Worm (Caenorhabditis elegans) whole organism, young adult: ENCODE data around the gene tpan-1.
A peak's percentile ranks its signal among the peaks of the same experiment; 100 is the strongest.

Experiments
- B0261.1 ChIP-seq: sonication (generic microtip); optimal IDR thresholded peaks from 2 replicates; lab custom pipeline; 2016; ENCODE audit warnings: mild to moderate bottlenecking, missing genetic modification characterization, moderate library complexity, missing compliant biosample characterization
- F22D6.2 ChIP-seq: sonication (generic microtip); optimal IDR thresholded peaks from 2 replicates; lab custom pipeline; 2016; ENCODE audit warnings: mild to moderate bottlenecking, missing genetic modification characterization, missing compliant biosample characterization
- F49E8.2 ChIP-seq: sonication (generic microtip); optimal IDR thresholded peaks from 3 replicates; lab custom pipeline; 2017; ENCODE audit warnings: missing genetic modification characterization, mild to moderate bottlenecking, missing compliant biosample characterization, antibody characterized with exemption, moderate library complexity; ENCODE audit not compliant: insufficient read depth
- F57A8.1 ChIP-seq: fragments of 200-800 bp; sonication (Bioruptor generic); optimal IDR thresholded peaks from 2 replicates; lab custom pipeline; 2018; ENCODE audit warnings: mild to moderate bottlenecking, missing genetic modification characterization, moderate library complexity, missing compliant biosample characterization
- F57C9.4 ChIP-seq: sonication (generic microtip); optimal IDR thresholded peaks from 2 replicates; lab custom pipeline; 2017; ENCODE audit warnings: mild to moderate bottlenecking, missing genetic modification characterization, missing compliant biosample characterization
- K11D2.4 ChIP-seq: fragments of 200-800 bp; sonication (Bioruptor generic); IDR thresholded peaks from 2 replicates; pipeline ENCODE4 v1.3.6; 2022; ENCODE audit warnings: missing genetic modification reagents, missing genetic modification characterization, missing compliant biosample characterization
- K12H6.12 ChIP-seq: fragments of 200-800 bp; sonication (Bioruptor generic); optimal IDR thresholded peaks from 2 replicates; lab custom pipeline; 2018; ENCODE audit warnings: mild to moderate bottlenecking, missing genetic modification characterization, missing compliant biosample characterization
- Y53F4B.3 ChIP-seq: fragments of 200-800 bp; sonication (Bioruptor generic); IDR thresholded peaks from 2 replicates; pipeline ENCODE4 v1.3.6; 2022; ENCODE audit warnings: missing genetic modification reagents, missing genetic modification characterization, missing compliant biosample characterization
- ZK185.1 ChIP-seq: sonication (generic microtip); optimal IDR thresholded peaks from 2 replicates; lab custom pipeline; 2016; ENCODE audit warnings: mild to moderate bottlenecking, missing genetic modification characterization, missing compliant biosample characterization; ENCODE audit not compliant: poor library complexity, severe bottlenecking
- akir-1 ChIP-seq: fragments of 200-800 bp; sonication (Bioruptor generic); optimal IDR thresholded peaks from 2 replicates; lab custom pipeline; 2018; ENCODE audit warnings: mild to moderate bottlenecking, missing genetic modification characterization, moderate library complexity, missing compliant biosample characterization
- ama-1 ChIP-seq, 3 experiments: fragments of 150-350 bp in 1 of 3; sonication (generic microtip) in 2 of 3; optimal IDR thresholded peaks; 2 replicates each; lab custom pipeline; 2014 to 2018; ENCODE audit warnings: missing biosample characterization in 2 of 3, missing genetic modification characterization in 2 of 3, missing genetic modification reagents in 2 of 3
- aptf-3 ChIP-seq: fragments of 200-800 bp; sonication (Bioruptor generic); IDR thresholded peaks from 2 replicates; pipeline ENCODE4 v1.3.6; 2022; ENCODE audit warnings: missing genetic modification characterization, missing compliant biosample characterization
- atf-7 ChIP-seq: sonication (generic microtip); optimal IDR thresholded peaks from 2 replicates; lab custom pipeline; 2017; ENCODE audit warnings: mild to moderate bottlenecking, missing genetic modification characterization, missing compliant biosample characterization
- bed-2 ChIP-seq: fragments of 200-800 bp; sonication (Bioruptor generic); IDR thresholded peaks from 2 replicates; pipeline ENCODE4 v1.3.6; 2022; ENCODE audit warnings: missing genetic modification reagents, missing genetic modification characterization, missing compliant biosample characterization
- cebp-1 ChIP-seq, 2 experiments: fragments of 200-800 bp in 1 of 2; sonication (Bioruptor generic) in 1 of 2; sonication (generic microtip) in 1 of 2; IDR thresholded peaks in 1 of 2; optimal IDR thresholded peaks in 1 of 2; 2 replicates each; pipeline versions ENCODE4 v1.3.6 to Lab custom; 2017 to 2022; ENCODE audit warnings: missing compliant biosample characterization in 2 of 2, missing genetic modification characterization in 2 of 2, mild to moderate bottlenecking in 1 of 2, missing genetic modification reagents in 1 of 2, moderate library complexity in 1 of 2
- ceh-100 ChIP-seq: fragments of 200-800 bp; sonication (Bioruptor generic); IDR thresholded peaks from 2 replicates; pipeline ENCODE4 v1.3.6; 2022; ENCODE audit warnings: missing genetic modification reagents, missing genetic modification characterization, missing compliant biosample characterization
- ceh-27 ChIP-seq: fragments of 200-800 bp; sonication (Bioruptor generic); optimal IDR thresholded peaks from 2 replicates; lab custom pipeline; 2018; ENCODE audit warnings: mild to moderate bottlenecking, missing genetic modification characterization, moderate library complexity, missing compliant biosample characterization
- ceh-58 ChIP-seq: fragments of 200-800 bp; sonication (Bioruptor generic); IDR thresholded peaks from 2 replicates; pipeline ENCODE4 v1.3.6; 2022; ENCODE audit warnings: missing genetic modification characterization, missing compliant biosample characterization
- egl-18 ChIP-seq: fragments of 200-800 bp; sonication (Bioruptor generic); IDR thresholded peaks from 2 replicates; pipeline ENCODE4 v1.3.6; 2022; ENCODE audit warnings: missing genetic modification reagents, missing genetic modification characterization, missing compliant biosample characterization
- egl-44 ChIP-seq: fragments of 200-800 bp; sonication (Bioruptor generic); IDR thresholded peaks from 2 replicates; pipeline ENCODE4 v1.3.6; 2022; ENCODE audit warnings: missing genetic modification reagents, missing genetic modification characterization, missing compliant biosample characterization
- hlh-26 ChIP-seq: fragments of 200-800 bp; sonication (Bioruptor generic); conservative IDR thresholded peaks from 2 replicates; pipeline ENCODE4 v1.3.6; 2022; ENCODE audit warnings: missing genetic modification reagents, missing genetic modification characterization, missing compliant biosample characterization
- hmg-20 ChIP-seq: fragments of 200-800 bp; sonication (Bioruptor generic); IDR thresholded peaks from 2 replicates; pipeline ENCODE4 v1.3.6; 2022; ENCODE audit warnings: missing genetic modification reagents, missing genetic modification characterization, missing compliant biosample characterization
- lin-26 ChIP-seq: fragments of 200-800 bp; sonication (Bioruptor generic); IDR thresholded peaks from 2 replicates; pipeline ENCODE4 v1.3.6; 2022; ENCODE audit warnings: missing genetic modification reagents, missing genetic modification characterization, missing compliant biosample characterization
- lin-35 ChIP-seq, 3 experiments: fragments of 150-350 bp in 2 of 3; sonication (generic microtip) in 1 of 3; optimal IDR thresholded peaks; 2 replicates each; lab custom pipeline; 2014 to 2018; ENCODE audit warnings: missing biosample characterization in 3 of 3, missing genetic modification characterization in 3 of 3, missing genetic modification reagents in 3 of 3
- lin-40 ChIP-seq: sonication (generic microtip); optimal IDR thresholded peaks from 2 replicates; lab custom pipeline; 2016; ENCODE audit warnings: missing genetic modification characterization, mild to moderate bottlenecking, missing compliant biosample characterization, missing genotype, missing genetic modification reagents
- madf-10 ChIP-seq: sonication (generic microtip); optimal IDR thresholded peaks from 2 replicates; lab custom pipeline; 2016; ENCODE audit warnings: mild to moderate bottlenecking, missing genetic modification characterization, missing compliant biosample characterization
- madf-6 ChIP-seq: fragments of 200-800 bp; sonication (Bioruptor generic); IDR thresholded peaks from 2 replicates; pipeline ENCODE4 v1.3.6; 2022; ENCODE audit warnings: missing genetic modification reagents, missing genetic modification characterization, missing compliant biosample characterization
- mxl-1 ChIP-seq: sonication (generic microtip); optimal IDR thresholded peaks from 2 replicates; lab custom pipeline; 2016; ENCODE audit warnings: missing genetic modification characterization, missing compliant biosample characterization
- nfya-2 ChIP-seq: fragments of 200-800 bp; sonication (Bioruptor generic); IDR thresholded peaks from 2 replicates; pipeline ENCODE4 v1.3.6; 2022; ENCODE audit warnings: missing genetic modification reagents, missing genetic modification characterization, missing compliant biosample characterization
- nhr-120 ChIP-seq: fragments of 200-800 bp; sonication (Bioruptor generic); IDR thresholded peaks from 2 replicates; pipeline ENCODE4 v1.3.6; 2022; ENCODE audit warnings: missing genetic modification characterization, missing compliant biosample characterization
- nhr-90 ChIP-seq: sonication (generic microtip); optimal IDR thresholded peaks from 2 replicates; lab custom pipeline; 2016; ENCODE audit warnings: missing genotype, mild to moderate bottlenecking, missing genetic modification characterization, missing compliant biosample characterization
- pbrm-1 ChIP-seq: fragments of 200-800 bp; sonication (Bioruptor generic); IDR thresholded peaks from 2 replicates; pipeline ENCODE4 v1.3.6; 2022; ENCODE audit warnings: missing genetic modification reagents, missing genetic modification characterization, missing compliant biosample characterization
- pha-4 ChIP-seq: fragments of 150-350 bp; sonication (generic microtip); optimal IDR thresholded peaks from 2 replicates; lab custom pipeline; 2014; ENCODE audit warnings: missing biosample characterization, missing genetic modification reagents, missing genetic modification characterization
- rec-8 ChIP-seq, 2 experiments: sonication (generic microtip); optimal IDR thresholded peaks; 2 replicates each; lab custom pipeline; 2016; ENCODE audit warnings: mild to moderate bottlenecking in 2 of 2, missing genetic modification characterization in 2 of 2, missing genetic modification reagents in 2 of 2, missing genotype in 2 of 2, missing biosample characterization in 1 of 2, missing compliant biosample characterization in 1 of 2, moderate library complexity in 1 of 2
- rpc-1 ChIP-seq, 2 experiments: fragments of 150-350 bp in 1 of 2; sonication (generic microtip) in 1 of 2; optimal IDR thresholded peaks; 2 replicates each; lab custom pipeline; 2014 to 2018; ENCODE audit warnings: missing biosample characterization in 1 of 2, missing genetic modification characterization in 1 of 2, missing genetic modification reagents in 1 of 2, missing genotype in 1 of 2
- snpc-1.3 ChIP-seq: sonication (generic microtip); optimal IDR thresholded peaks from 2 replicates; lab custom pipeline; 2017; ENCODE audit warnings: missing genetic modification characterization, mild to moderate bottlenecking, missing compliant biosample characterization, antibody characterized with exemption, moderate library complexity, missing genotype, missing genetic modification reagents; ENCODE audit not compliant: insufficient read depth
- somi-1 ChIP-seq: fragments of 200-800 bp; sonication (Bioruptor generic); optimal IDR thresholded peaks from 2 replicates; lab custom pipeline; 2018; ENCODE audit warnings: mild to moderate bottlenecking, missing genetic modification characterization, missing compliant biosample characterization
- xnd-1 ChIP-seq: sonication (generic microtip); optimal IDR thresholded peaks from 2 replicates; lab custom pipeline; 2016; ENCODE audit warnings: missing genotype, missing genetic modification reagents, missing genetic modification characterization, missing compliant biosample characterization
- ztf-6 ChIP-seq: fragments of 200-800 bp; sonication (Bioruptor generic); IDR thresholded peaks from 2 replicates; pipeline ENCODE4 v1.3.6; 2022; ENCODE audit warnings: missing genetic modification reagents, missing genetic modification characterization, missing compliant biosample characterization

Gene tpan-1

ce11 chrV:20745278-20745677 lies 44.0 kb upstream of the tpan-1 start:
- TF ChIP-seq F57A8.1 (GFP tag; lab: Kevin White, UChicago) (no peak), somi-1 (GFP tag; lab: Kevin White, UChicago) (no peak), ceh-27 (GFP tag; lab: Kevin White, UChicago) (no peak), ZK185.1 (tag; lab: Kevin White, UChicago) (no peak), nhr-120 (GFP tag; lab: Robert Waterston, UW) (no peak), atf-7 (tag; lab: Kevin White, UChicago) (no peak), xnd-1 (tag; lab: Kevin White, UChicago) (no peak), aptf-3 (GFP tag; lab: Robert Waterston, UW) (no peak), ceh-58 (GFP tag; lab: Robert Waterston, UW) (no peak), bed-2 (GFP tag; lab: Robert Waterston, UW) (no peak), ztf-6 (GFP tag; lab: Robert Waterston, UW) (no peak)

- no peak for TF ChIP-seq B0261.1
- TF ChIP-seq F57C9.4 (tag; lab: Kevin White, UChicago), result no peak
- no peak for TF ChIP-seq lin-40 (tag; lab: Kevin White, UChicago)
- no peak for TF ChIP-seq akir-1
- TF ChIP-seq lin-26 (GFP tag; lab: Robert Waterston, UW), result no peak
- no peak for TF ChIP-seq rec-8 (tag; optimal IDR thresholded peaks at IDR 0.05; lab: Kevin White, UChicago)
- TF ChIP-seq nhr-120 (GFP tag; lab: Robert Waterston, UW), result no peak
- no peak for TF ChIP-seq snpc-1.3 (tag; lab: Kevin White, UChicago)
- no peak for TF ChIP-seq mxl-1 (tag; lab: Kevin White, UChicago)
- no peak for TF ChIP-seq lin-35 (GFP tag; optimal IDR thresholded peaks at IDR 0.05; lab: Kevin White, UChicago)
- no peak for TF ChIP-seq pbrm-1 (GFP tag; lab: Robert Waterston, UW)
Observed at ce11 chrV:20746805-20747204, 42.5 kb upstream of the tpan-1 start.

- peak; percentile 91 for TF ChIP-seq pha-4 (tag; lab: Kevin White, UChicago)
- TF ChIP-seq bed-2 (GFP tag; lab: Robert Waterston, UW), result no peak
Observed at ce11 chrV:20747964-20748363, 41.3 kb upstream of the tpan-1 start.

ce11 chrV:20749098-20749497 lies 40.2 kb upstream of the tpan-1 start:
- TF ChIP-seq pha-4 (tag; lab: Kevin White, UChicago), result peak; percentile 93
- no peak for TF ChIP-seq Y53F4B.3 (GFP tag; lab: Robert Waterston, UW)

- TF ChIP-seq madf-10 (tag; lab: Kevin White, UChicago) (no peak), hmg-20 (GFP tag; lab: Robert Waterston, UW) (0 out of 2 replicates have a peak, but pooled peaks have one; percentile 19), B0261.1 (no peak), egl-18 (GFP tag; lab: Robert Waterston, UW) (no peak), K11D2.4 (0 out of 2 replicates have a peak, but pooled peaks have one; percentile 33), F49E8.2 (tag; lab: Kevin White, UChicago) (no peak), nfya-2 (GFP tag; lab: Robert Waterston, UW) (no peak), cebp-1 (GFP tag; IDR thresholded peaks at IDR 0.05; lab: Robert Waterston, UW) (no peak), cebp-1 (tag; optimal IDR thresholded peaks at IDR 0.05; lab: Kevin White, UChicago) (peak; percentile 0), F22D6.2 (tag; lab: Kevin White, UChicago) (no peak), egl-44 (GFP tag; lab: Robert Waterston, UW) (0 out of 2 replicates have a peak, but pooled peaks have one; percentile 16), madf-6 (GFP tag; lab: Robert Waterston, UW) (no peak), rpc-1 (optimal IDR thresholded peaks at IDR 0.05; lab: Kevin White, UChicago) (no peak), rpc-1 (tag; optimal IDR thresholded peaks at IDR 0.05; lab: Kevin White, UChicago) (no peak), K12H6.12 (tag; lab: Kevin White, UChicago) (no peak), nhr-90 (no peak), ceh-100 (GFP tag; lab: Robert Waterston, UW) (no peak), hlh-26 (GFP tag; lab: Robert Waterston, UW) (no peak), akir-1 (no peak), ama-1 (optimal IDR thresholded peaks at IDR 0.05; lab: Kevin White, UChicago) (no peak), ama-1 (GFP tag; optimal IDR thresholded peaks at IDR 0.05; lab: Kevin White, UChicago) (no peak)
Observed at ce11 chrV:20752609-20753102, 36.6 kb upstream of the tpan-1 start, which contains the start of gene pha-4. TSS of gene pha-4 (plus strand) at chrV:20753052.
